Worm (Caenorhabditis elegans) whole organism, mixed stage, embryonic: ENCODE measurements around the gene Y46C8AL.11.

Experiments used
- M03D4.4 ChIP-seq: sonication (generic microtip); optimal IDR thresholded peaks from 2 replicates; lab custom pipeline; 2017; ENCODE audit warnings: mild to moderate bottlenecking, missing genetic modification characterization, missing compliant biosample characterization
- bed-3 ChIP-seq: fragments of 200-800 bp; sonication (Bioruptor generic); optimal IDR thresholded peaks from 3 replicates; lab custom pipeline; 2018; ENCODE audit warnings: mild to moderate bottlenecking, missing genetic modification characterization, moderate library complexity, missing compliant biosample characterization
- blmp-1 ChIP-seq: fragments of 150-350 bp; optimal IDR thresholded peaks from 2 replicates; lab custom pipeline; 2014; ENCODE audit warnings: missing biosample characterization, missing genetic modification characterization
- ceh-39 ChIP-seq: fragments of 150-350 bp; optimal IDR thresholded peaks from 2 replicates; lab custom pipeline; 2014; ENCODE audit warnings: missing biosample characterization, missing genetic modification characterization
- ceh-43 ChIP-seq: fragments of 200-800 bp; sonication (Bioruptor generic); optimal IDR thresholded peaks from 2 replicates; lab custom pipeline; 2018; ENCODE audit warnings: mild to moderate bottlenecking, missing genetic modification characterization, moderate library complexity, missing compliant biosample characterization
- ceh-83 ChIP-seq: fragments of 200-800 bp; sonication (Bioruptor generic); optimal IDR thresholded peaks from 2 replicates; lab custom pipeline; 2018; ENCODE audit warnings: mild to moderate bottlenecking, missing genetic modification characterization, missing compliant biosample characterization
- ces-1 ChIP-seq: fragments of 150-350 bp; optimal IDR thresholded peaks from 2 replicates; lab custom pipeline; 2014; ENCODE audit warnings: missing biosample characterization, missing genetic modification reagents, missing genetic modification characterization
- drap-1 ChIP-seq: fragments of 200-800 bp; sonication (Bioruptor generic); optimal IDR thresholded peaks from 3 replicates; lab custom pipeline; 2018; ENCODE audit warnings: mild to moderate bottlenecking, missing genetic modification characterization, missing compliant biosample characterization
- elt-1 ChIP-seq: sonication (generic microtip); optimal IDR thresholded peaks from 2 replicates; lab custom pipeline; 2017; ENCODE audit warnings: missing genetic modification characterization, mild to moderate bottlenecking, missing compliant biosample characterization, antibody characterized with exemption, moderate library complexity, borderline replicate concordance; ENCODE audit not compliant: insufficient read depth
- elt-3 ChIP-seq: fragments of 150-350 bp; optimal IDR thresholded peaks from 2 replicates; lab custom pipeline; 2014; ENCODE audit warnings: missing biosample characterization, missing genetic modification characterization
- flh-1 ChIP-seq: fragments of 200-800 bp; sonication (Bioruptor generic); optimal IDR thresholded peaks from 2 replicates; lab custom pipeline; 2018; ENCODE audit warnings: mild to moderate bottlenecking, missing genetic modification characterization, moderate library complexity, missing compliant biosample characterization
- ham-2 ChIP-seq: fragments of 200-800 bp; sonication (Bioruptor generic); optimal IDR thresholded peaks from 2 replicates; lab custom pipeline; 2018; ENCODE audit warnings: mild to moderate bottlenecking, missing genetic modification characterization, missing compliant biosample characterization
- hlh-1 ChIP-seq: fragments of 150-350 bp; optimal IDR thresholded peaks from 2 replicates; lab custom pipeline; 2014; ENCODE audit warnings: missing biosample characterization, missing genetic modification reagents, missing genetic modification characterization
- lin-13 ChIP-seq: fragments of 150-350 bp; optimal IDR thresholded peaks from 2 replicates; lab custom pipeline; 2014; ENCODE audit warnings: missing biosample characterization, missing genetic modification characterization
- lin-32 ChIP-seq: fragments of 200-800 bp; sonication (Bioruptor generic); optimal IDR thresholded peaks from 2 replicates; lab custom pipeline; 2018; ENCODE audit warnings: mild to moderate bottlenecking, missing genetic modification characterization, missing compliant biosample characterization
- lsy-2 ChIP-seq: fragments of 150-350 bp; optimal IDR thresholded peaks from 2 replicates; lab custom pipeline; 2014; ENCODE audit warnings: missing biosample characterization, missing genetic modification characterization
- mab-5 ChIP-seq: fragments of 150-350 bp; optimal IDR thresholded peaks from 2 replicates; lab custom pipeline; 2014; ENCODE audit warnings: missing biosample characterization, missing genetic modification characterization
- mep-1 ChIP-seq: fragments of 150-350 bp; optimal IDR thresholded peaks from 2 replicates; lab custom pipeline; 2017; ENCODE audit warnings: missing biosample characterization, missing genetic modification reagents, missing genetic modification characterization, inconsistent platforms
- mls-2 ChIP-seq: sonication (generic microtip); optimal IDR thresholded peaks from 2 replicates; lab custom pipeline; 2016; ENCODE audit warnings: mild to moderate bottlenecking, missing genetic modification characterization, moderate library complexity, missing compliant biosample characterization
- nhr-12 ChIP-seq: fragments of 150-350 bp; optimal IDR thresholded peaks from 2 replicates; lab custom pipeline; 2014; ENCODE audit warnings: missing biosample characterization, missing genetic modification characterization
- nhr-2 ChIP-seq: fragments of 150-350 bp; optimal IDR thresholded peaks from 2 replicates; lab custom pipeline; 2014; ENCODE audit warnings: missing biosample characterization, missing genetic modification characterization
- nhr-237 ChIP-seq: fragments of 150-350 bp; optimal IDR thresholded peaks from 2 replicates; lab custom pipeline; 2014; ENCODE audit warnings: missing biosample characterization, missing genetic modification characterization
- nhr-28 ChIP-seq: fragments of 150-350 bp; optimal IDR thresholded peaks from 2 replicates; lab custom pipeline; 2014; ENCODE audit warnings: missing biosample characterization, missing genetic modification characterization
- nhr-76 ChIP-seq: sonication (generic microtip); optimal IDR thresholded peaks from 2 replicates; lab custom pipeline; 2017; ENCODE audit warnings: missing biosample characterization, missing genetic modification characterization
- sem-2 ChIP-seq: fragments of 200-800 bp; sonication (Bioruptor generic); optimal IDR thresholded peaks from 2 replicates; lab custom pipeline; 2018; ENCODE audit warnings: mild to moderate bottlenecking, missing genetic modification characterization, missing compliant biosample characterization
- sptf-1 ChIP-seq: sonication (generic microtip); optimal IDR thresholded peaks from 2 replicates; lab custom pipeline; 2017; ENCODE audit warnings: mild to moderate bottlenecking, missing genetic modification characterization, moderate library complexity, missing compliant biosample characterization
- tbx-8 ChIP-seq: fragments of 200-800 bp; sonication (Bioruptor generic); optimal IDR thresholded peaks from 2 replicates; lab custom pipeline; 2018; ENCODE audit warnings: mild to moderate bottlenecking, missing genetic modification characterization, moderate library complexity, missing compliant biosample characterization
- unc-120 ChIP-seq: sonication (generic microtip); optimal IDR thresholded peaks from 2 replicates; lab custom pipeline; 2017; ENCODE audit warnings: missing genetic modification characterization, missing compliant biosample characterization; ENCODE audit not compliant: poor library complexity, severe bottlenecking
- unc-62 ChIP-seq: fragments of 150-350 bp; optimal IDR thresholded peaks from 2 replicates; lab custom pipeline; 2014; ENCODE audit warnings: missing biosample characterization, missing genetic modification reagents, missing genetic modification characterization
- zip-8 ChIP-seq: fragments of 150-350 bp; optimal IDR thresholded peaks from 2 replicates; lab custom pipeline; 2014; ENCODE audit warnings: missing biosample characterization, missing genetic modification characterization
- ztf-11 ChIP-seq: fragments of 150-350 bp; optimal IDR thresholded peaks from 2 replicates; lab custom pipeline; 2014; ENCODE audit warnings: missing biosample characterization, missing genetic modification characterization

Gene Y46C8AL.11

DNA sequence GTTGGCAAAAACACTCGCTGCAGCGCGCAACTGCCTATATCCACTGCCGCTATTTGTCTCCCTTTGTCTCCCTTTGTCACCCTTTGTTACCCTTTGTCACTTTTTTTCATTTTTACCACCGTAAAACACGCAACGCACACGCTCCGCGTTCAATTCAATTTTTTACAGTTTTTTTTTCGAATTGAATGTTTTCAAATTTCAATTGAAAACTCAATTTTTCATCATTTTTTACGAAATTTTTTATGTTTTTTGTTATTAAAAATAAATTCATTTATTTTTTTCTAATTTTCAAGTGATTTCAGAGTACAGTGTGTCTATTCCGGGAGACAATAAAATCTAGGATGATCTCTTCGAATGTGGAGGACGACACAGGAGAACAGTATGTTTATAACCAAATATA lies at the start of gene Y46C8AL.11:
TSS of gene Y46C8AL.11 (plus strand) at position 301 of the 400 bp plus-strand sequence.
- TF ChIP-seq hlh-1 (tag; lab: Kevin White, UChicago) = no peak
- TF ChIP-seq lin-13 (tag; lab: Kevin White, UChicago) = no peak
- TF ChIP-seq sem-2 (GFP tag; lab: Kevin White, UChicago) = no peak
- TF ChIP-seq tbx-8 (GFP tag; lab: Kevin White, UChicago) = no peak
- TF ChIP-seq drap-1 (GFP tag; lab: Kevin White, UChicago) = no peak
- no peak for TF ChIP-seq ceh-43 (GFP tag; lab: Kevin White, UChicago)
- no peak for TF ChIP-seq M03D4.4 (tag; lab: Kevin White, UChicago)
- TF ChIP-seq blmp-1 (tag; lab: Kevin White, UChicago) = no peak
- TF ChIP-seq zip-8 (tag; lab: Kevin White, UChicago) = no peak
- no peak for TF ChIP-seq bed-3 (GFP tag; lab: Kevin White, UChicago)
- no peak for TF ChIP-seq nhr-237 (tag; lab: Kevin White, UChicago)
- no peak for TF ChIP-seq elt-3 (tag; lab: Kevin White, UChicago)
- TF ChIP-seq nhr-2 (tag; lab: Kevin White, UChicago) = no peak
- TF ChIP-seq mab-5 (tag; lab: Kevin White, UChicago) = no peak
- TF ChIP-seq ceh-83 (GFP tag; lab: Kevin White, UChicago) = no peak
- TF ChIP-seq sptf-1 (tag; lab: Kevin White, UChicago) = no peak
- no peak for TF ChIP-seq mls-2 (tag; lab: Kevin White, UChicago)
- TF ChIP-seq lin-32 (GFP tag; lab: Kevin White, UChicago) = no peak
- TF ChIP-seq mep-1 (tag; lab: Kevin White, UChicago) = no peak
- TF ChIP-seq unc-62 (GFP tag; lab: Kevin White, UChicago) = no peak

DNA sequence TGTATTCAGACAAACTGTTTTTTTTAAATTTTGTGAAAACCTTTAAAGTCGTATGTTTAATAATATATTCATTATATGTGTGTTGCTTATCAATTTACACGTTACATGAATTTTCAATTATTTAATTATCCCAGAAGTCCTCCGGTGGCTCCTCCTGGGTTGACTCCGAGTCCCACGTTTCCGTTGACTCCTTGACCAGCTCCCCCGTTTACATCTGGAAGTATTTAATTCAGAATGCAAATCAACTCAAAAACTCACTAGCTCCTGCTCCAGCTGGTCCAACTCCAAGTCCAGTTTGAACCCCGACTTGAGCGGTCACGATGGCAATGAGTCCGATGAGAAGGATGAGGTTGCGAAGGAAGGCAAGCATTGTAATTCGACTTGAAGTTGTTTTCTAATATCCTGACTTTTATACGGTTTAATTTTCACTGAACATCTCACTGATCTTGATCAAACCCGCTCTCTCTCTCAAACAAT lies 49.1 kb upstream of the Y46C8AL.11 start, which contains the start of gene F56D6.8:
TSS of gene F56D6.8 (minus strand) at position 427 of the 477 bp plus-strand sequence.
- TF ChIP-seq elt-1 (tag; lab: Kevin White, UChicago) (no peak), sem-2 (GFP tag; lab: Kevin White, UChicago) (no peak), mab-5 (tag; lab: Kevin White, UChicago) (no peak), nhr-12 (tag; lab: Kevin White, UChicago) (no peak), ceh-43 (GFP tag; lab: Kevin White, UChicago) (no peak), zip-8 (tag; lab: Kevin White, UChicago) (no peak), ztf-11 (tag; lab: Kevin White, UChicago) (no peak), mls-2 (tag; lab: Kevin White, UChicago) (no peak), mep-1 (tag; lab: Kevin White, UChicago) (no peak), ham-2 (no peak), unc-62 (GFP tag; lab: Kevin White, UChicago) (no peak), ceh-83 (GFP tag; lab: Kevin White, UChicago) (no peak), nhr-237 (tag; lab: Kevin White, UChicago) (no peak), unc-120 (tag; lab: Kevin White, UChicago) (no peak), bed-3 (GFP tag; lab: Kevin White, UChicago) (no peak), M03D4.4 (tag; lab: Kevin White, UChicago) (no peak), elt-3 (tag; lab: Kevin White, UChicago) (no peak), ceh-39 (tag; lab: Kevin White, UChicago) (no peak), lsy-2 (tag; lab: Kevin White, UChicago) (no peak)
- TF ChIP-seq, all 35 proteins: peak for 0

ce11 chrIV:3894770-3895169 lies 48.3 kb upstream of the Y46C8AL.11 start, which contains the start of gene dct-8:
TSS of gene dct-8 (plus strand) at chrIV:3895070.
- TF ChIP-seq ceh-43 (GFP tag; lab: Kevin White, UChicago) (no peak), nhr-28 (tag; lab: Kevin White, UChicago) (no peak), lsy-2 (tag; lab: Kevin White, UChicago) (no peak), elt-1 (tag; lab: Kevin White, UChicago) (no peak), unc-120 (tag; lab: Kevin White, UChicago) (no peak), mab-5 (tag; lab: Kevin White, UChicago) (no peak), mls-2 (tag; lab: Kevin White, UChicago) (no peak), nhr-76 (no peak), unc-62 (GFP tag; lab: Kevin White, UChicago) (no peak), drap-1 (GFP tag; lab: Kevin White, UChicago) (no peak), lin-32 (GFP tag; lab: Kevin White, UChicago) (no peak), ces-1 (GFP tag; lab: Kevin White, UChicago) (no peak), ceh-39 (tag; lab: Kevin White, UChicago) (no peak), M03D4.4 (tag; lab: Kevin White, UChicago) (no peak), mep-1 (tag; lab: Kevin White, UChicago) (no peak), flh-1 (GFP tag; lab: Kevin White, UChicago) (no peak), blmp-1 (tag; lab: Kevin White, UChicago) (no peak), ztf-11 (tag; lab: Kevin White, UChicago) (no peak)
